Fruit fly (Drosophila melanogaster) whole organism, adult: Measurements from ENCODE around the gene mats.

Experiments
- CG11617 ChIP-seq: fragments of 200-800 bp; sonication (Bioruptor generic); optimal IDR thresholded peaks from 2 replicates; lab custom pipeline; 2017; ENCODE audit warnings: mild to moderate bottlenecking, missing biosample characterization, missing genetic modification reagents, missing genetic modification characterization
- CG12768 ChIP-seq: fragments of 200-800 bp; sonication (Bioruptor generic); optimal IDR thresholded peaks from 2 replicates; lab custom pipeline; 2017; ENCODE audit warnings: missing biosample characterization, missing genetic modification characterization, mild to moderate bottlenecking, moderate library complexity, missing genetic modification reagents
- CG33017 ChIP-seq: fragments of 200-800 bp; sonication (Bioruptor generic); optimal IDR thresholded peaks from 2 replicates; lab custom pipeline; 2018; ENCODE audit warnings: missing biosample characterization, mild to moderate bottlenecking, missing genetic modification characterization, moderate library complexity
- CG5204 ChIP-seq: fragments of 200-800 bp; sonication (Bioruptor generic); optimal IDR thresholded peaks from 2 replicates; lab custom pipeline; 2016; ENCODE audit warnings: missing biosample characterization, missing genetic modification characterization
- Crg-1 ChIP-seq: fragments of 200-800 bp; sonication (Bioruptor generic); optimal IDR thresholded peaks from 2 replicates; lab custom pipeline; 2016; ENCODE audit warnings: missing biosample characterization, missing genetic modification characterization
- Mnt ChIP-seq: fragments of 200-800 bp; sonication (Bioruptor generic); optimal IDR thresholded peaks from 2 replicates; lab custom pipeline; 2016; ENCODE audit warnings: missing biosample characterization, mild to moderate bottlenecking, missing genetic modification characterization
- cnc ChIP-seq, 2 experiments: fragments of >200 bp; optimal IDR thresholded peaks; 2 replicates each; lab custom pipeline; 2017
- toe ChIP-seq: fragments of 200-800 bp; sonication (Bioruptor generic); optimal IDR thresholded peaks from 2 replicates; lab custom pipeline; 2016; ENCODE audit warnings: missing biosample characterization, missing genetic modification characterization

DNA sequence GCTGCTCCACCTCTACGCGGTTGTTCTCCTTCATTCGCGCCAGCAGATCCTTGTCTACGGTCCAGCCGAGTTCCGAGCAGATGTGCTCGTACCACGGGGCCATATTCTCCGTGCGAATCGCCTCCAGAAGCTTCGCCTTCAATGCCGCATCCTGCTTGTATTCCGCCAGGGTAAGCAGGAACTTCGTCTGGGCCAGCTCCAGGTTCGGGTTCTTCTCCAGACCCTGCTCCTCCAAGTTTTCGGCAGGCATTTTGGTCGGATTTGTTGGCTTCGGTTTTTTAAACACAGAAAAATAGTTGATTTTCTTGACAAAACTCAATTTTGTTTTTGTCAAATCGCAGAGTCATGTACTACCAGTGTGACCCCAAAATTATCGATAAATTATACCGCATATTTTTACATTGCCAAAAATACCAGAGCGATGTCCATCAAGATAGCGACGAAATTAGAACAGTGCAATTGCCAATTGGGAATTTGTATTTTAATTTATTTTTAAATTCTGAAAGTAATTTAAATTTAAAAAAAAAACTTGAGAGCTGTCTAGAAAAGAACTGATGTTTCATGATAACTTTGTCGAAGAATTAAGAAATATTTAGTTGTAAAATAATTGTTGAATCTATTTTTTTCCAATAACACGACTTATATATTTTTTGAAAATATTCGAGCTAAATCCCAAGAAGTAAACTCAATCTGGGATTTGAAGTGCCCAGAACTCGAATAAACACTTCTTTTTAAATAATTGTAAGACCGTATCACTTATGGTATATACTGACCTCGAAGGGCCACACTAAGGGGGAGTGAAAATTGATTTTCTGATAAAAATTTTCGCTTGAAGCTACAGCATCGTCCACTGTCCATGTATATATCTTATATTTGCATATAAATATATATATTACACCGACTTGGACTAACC, 41.0 kb downstream of the mats start, which contains the start of the genes Rpn7 and AP-2mu:
- TF ChIP-seq CG5204 (GFP tag; lab: Kevin White, UChicago): no peak
- TF ChIP-seq CG11617: no peak
- peak; percentile 16 for TF ChIP-seq Mnt (GFP tag; lab: Kevin White, UChicago)
- TF ChIP-seq toe (GFP tag; lab: Kevin White, UChicago): no peak
- no peak for TF ChIP-seq Crg-1
- TF ChIP-seq CG33017 (tag; lab: Kevin White, UChicago): no peak
- TF ChIP-seq cnc (optimal IDR thresholded peaks at IDR 0.05; lab: Kevin White, UChicago): peak; percentile 61 to 73
- no peak for TF ChIP-seq CG12768
